Worm (Caenorhabditis elegans): ENCODE measurements around the gene F35F10.5.

Gene F35F10.5

DNA sequence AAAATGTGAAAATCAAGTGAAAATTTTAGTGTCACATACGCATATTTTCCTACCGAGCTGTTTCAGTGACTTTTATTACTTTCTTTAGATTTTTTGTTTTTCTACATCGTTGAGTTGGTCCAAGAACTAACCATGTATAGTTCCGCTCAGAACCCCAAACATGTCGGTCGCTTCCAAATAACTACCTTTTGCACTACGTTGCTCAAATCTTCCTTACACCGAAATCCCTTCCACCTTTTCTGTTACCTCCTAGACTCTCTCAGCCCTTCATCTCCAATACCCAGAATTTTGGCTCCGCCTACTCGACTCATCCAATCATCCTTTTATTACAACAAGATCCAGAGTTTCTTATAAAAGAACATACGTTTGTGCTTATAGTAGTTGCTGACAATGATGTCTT lies at the start of gene F35F10.5:
F35F10.5 (plus strand) TSS at position 301 of the 400 bp plus-strand sequence.
- 0 out of 2 replicates have a peak, but pooled peaks have one; percentile 25 for TF ChIP-seq ztf-23 (GFP tag; IDR thresholded peaks at IDR 0.05)
- TF ChIP-seq cog-1 (tag; optimal IDR thresholded peaks at IDR 0.05): no peak
- TF ChIP-seq tab-1 (GFP tag; IDR thresholded peaks at IDR 0.05): no peak
- no peak for TF ChIP-seq med-1 (GFP tag; optimal IDR thresholded peaks at IDR 0.05; ENCODE audit: insufficient read depth)

DNA sequence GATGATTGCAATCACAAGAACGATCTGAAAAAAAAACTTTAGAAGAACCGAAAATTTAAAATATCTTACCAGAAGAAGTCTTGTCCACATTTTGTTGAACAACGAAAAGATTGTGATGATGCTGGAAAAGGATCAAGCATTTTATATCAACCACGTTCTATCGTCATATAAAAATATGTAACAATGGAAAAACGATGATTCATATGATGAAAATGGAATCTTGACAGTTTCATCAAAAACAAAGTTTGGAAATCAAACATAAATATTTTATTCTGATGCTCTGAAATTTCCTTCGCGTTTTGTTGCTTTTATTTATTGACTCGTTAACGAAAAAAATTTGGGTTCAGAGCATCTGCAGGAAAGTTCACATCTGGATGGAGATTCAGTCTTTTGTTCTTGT lies 48.1 kb upstream of the F35F10.5 start, which contains the start of the genes K08D9.9 and str-16:
K08D9.9 (minus strand) TSS at position 101 of the 400 bp plus-strand sequence.
str-16 (plus strand) TSS at position 266 of the 400 bp plus-strand sequence.
- TF ChIP-seq T22C8.4 (GFP tag; IDR thresholded peaks at IDR 0.05): no peak
- TF ChIP-seq med-1 (GFP tag; optimal IDR thresholded peaks at IDR 0.05; ENCODE audit: insufficient read depth): no peak

DNA sequence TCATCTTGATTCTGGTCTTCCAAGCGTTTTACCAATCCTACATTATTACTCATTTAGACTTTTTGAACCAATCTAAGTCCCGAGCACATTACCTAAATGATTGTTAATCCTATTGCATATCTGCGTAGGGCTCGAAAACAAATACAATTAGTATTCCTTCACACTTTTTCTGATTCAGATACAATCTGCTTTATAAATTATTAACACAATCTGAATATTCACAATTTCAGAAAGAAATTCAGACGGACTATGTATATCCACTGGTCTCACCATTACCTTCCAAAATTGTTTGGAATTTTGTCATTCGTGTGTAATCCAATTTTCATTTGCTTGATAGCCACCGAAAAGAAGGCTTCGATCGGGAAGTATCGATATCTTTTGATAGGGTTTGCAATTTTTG lies 43.6 kb upstream of the F35F10.5 start, which contains the start of gene srj-11:
srj-11 (plus strand) TSS at position 250 of the 400 bp plus-strand sequence.
- TF ChIP-seq ztf-23 (GFP tag; IDR thresholded peaks at IDR 0.05) (no peak), med-1 (GFP tag; optimal IDR thresholded peaks at IDR 0.05; ENCODE audit: insufficient read depth) (no peak), tab-1 (GFP tag; IDR thresholded peaks at IDR 0.05) (no peak), klf-2 (GFP tag; conservative IDR thresholded peaks at IDR 0.05) (no peak), ref-1 (GFP tag; conservative IDR thresholded peaks at IDR 0.05) (no peak), ztf-29 (GFP tag; IDR thresholded peaks at IDR 0.05) (no peak), flt-1 (GFP tag; IDR thresholded peaks at IDR 0.05) (no peak), cog-1 (tag; optimal IDR thresholded peaks at IDR 0.05) (no peak), T22C8.4 (GFP tag; IDR thresholded peaks at IDR 0.05) (no peak)

DNA sequence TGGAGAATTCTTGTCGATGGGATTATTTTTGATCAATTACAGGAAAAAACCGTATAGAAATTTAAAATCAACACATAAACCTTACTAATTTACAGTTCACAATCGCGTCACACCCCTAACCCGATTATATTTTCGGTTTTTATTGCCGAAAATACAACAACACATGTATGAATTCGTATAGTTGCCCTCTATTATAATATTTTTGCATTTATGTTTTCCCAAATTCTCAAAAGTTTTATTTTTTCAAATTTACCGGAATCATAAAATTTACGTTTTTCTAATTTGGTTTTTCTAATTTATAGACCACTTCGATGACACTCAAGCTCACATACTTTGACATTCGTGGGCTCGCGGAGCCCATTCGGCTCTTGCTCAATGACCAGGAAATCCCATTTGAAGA lies 41.7 kb upstream of the F35F10.5 start, which contains the start of gene gst-23:
gst-23 (plus strand) TSS at position 301 of the 400 bp plus-strand sequence.
- TF ChIP-seq flt-1 (GFP tag; IDR thresholded peaks at IDR 0.05) (no peak), tab-1 (GFP tag; IDR thresholded peaks at IDR 0.05) (no peak), ztf-29 (GFP tag; IDR thresholded peaks at IDR 0.05) (no peak), T22C8.4 (GFP tag; IDR thresholded peaks at IDR 0.05) (no peak), med-1 (GFP tag; optimal IDR thresholded peaks at IDR 0.05; ENCODE audit: insufficient read depth) (no peak), ref-1 (GFP tag; conservative IDR thresholded peaks at IDR 0.05) (no peak), klf-2 (GFP tag; conservative IDR thresholded peaks at IDR 0.05) (no peak), ztf-23 (GFP tag; IDR thresholded peaks at IDR 0.05) (no peak), cog-1 (tag; optimal IDR thresholded peaks at IDR 0.05) (no peak)

- TF ChIP-seq med-1 (GFP tag; optimal IDR thresholded peaks at IDR 0.05; ENCODE audit: insufficient read depth) (no peak), tab-1 (GFP tag; IDR thresholded peaks at IDR 0.05) (no peak), ztf-23 (GFP tag; IDR thresholded peaks at IDR 0.05) (no peak), klf-2 (GFP tag; conservative IDR thresholded peaks at IDR 0.05) (no peak), ref-1 (GFP tag; conservative IDR thresholded peaks at IDR 0.05) (no peak)
Observed at ce11 chrV:3244703-3245102, 40.0 kb upstream of the F35F10.5 start, which contains the start of gene srj-7. TSS of gene srj-7 (plus strand) at chrV:3245003.

- TF ChIP-seq klf-2 (GFP tag; conservative IDR thresholded peaks at IDR 0.05) (no peak), ref-1 (GFP tag; conservative IDR thresholded peaks at IDR 0.05) (no peak), cog-1 (tag; optimal IDR thresholded peaks at IDR 0.05) (no peak), tab-1 (GFP tag; IDR thresholded peaks at IDR 0.05) (no peak), ztf-23 (GFP tag; IDR thresholded peaks at IDR 0.05) (no peak), med-1 (GFP tag; optimal IDR thresholded peaks at IDR 0.05; ENCODE audit: insufficient read depth) (no peak), T22C8.4 (GFP tag; IDR thresholded peaks at IDR 0.05) (no peak), flt-1 (GFP tag; IDR thresholded peaks at IDR 0.05) (no peak), ztf-29 (GFP tag; IDR thresholded peaks at IDR 0.05) (no peak)
Observed at ce11 chrV:3247515-3247914, 37.2 kb upstream of the F35F10.5 start, which contains the start of gene srj-8. TSS of gene srj-8 (plus strand) at chrV:3247815.

DNA sequence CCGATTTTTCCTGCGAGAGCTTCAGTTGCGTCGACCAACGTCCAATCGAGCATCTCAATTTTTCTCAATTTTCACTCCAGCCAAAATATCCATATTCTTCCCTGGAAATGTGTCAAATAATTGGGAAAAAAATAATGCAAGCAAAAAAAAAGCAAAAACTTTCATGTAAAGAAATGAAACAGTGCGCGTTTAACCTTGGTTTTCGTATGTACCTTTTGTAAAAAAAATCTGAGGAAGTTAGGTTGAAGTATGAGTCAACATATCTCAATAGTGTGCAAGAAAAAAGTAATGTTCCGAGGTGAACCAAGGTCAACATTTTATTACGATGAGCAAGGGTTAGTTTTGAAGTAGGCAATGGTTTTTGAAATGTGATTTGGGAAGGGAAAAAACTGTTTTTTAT lies 34.6 kb upstream of the F35F10.5 start, which contains the start of gene T28A11.13:
T28A11.13 (minus strand) TSS at position 101 of the 400 bp plus-strand sequence.
- TF ChIP-seq ztf-29 (GFP tag; IDR thresholded peaks at IDR 0.05) (no peak), tab-1 (GFP tag; IDR thresholded peaks at IDR 0.05) (no peak), cog-1 (tag; optimal IDR thresholded peaks at IDR 0.05) (no peak), klf-2 (GFP tag; conservative IDR thresholded peaks at IDR 0.05) (no peak), T22C8.4 (GFP tag; IDR thresholded peaks at IDR 0.05) (no peak), ztf-23 (GFP tag; IDR thresholded peaks at IDR 0.05) (no peak), flt-1 (GFP tag; IDR thresholded peaks at IDR 0.05) (no peak), ref-1 (GFP tag; conservative IDR thresholded peaks at IDR 0.05) (no peak)

DNA sequence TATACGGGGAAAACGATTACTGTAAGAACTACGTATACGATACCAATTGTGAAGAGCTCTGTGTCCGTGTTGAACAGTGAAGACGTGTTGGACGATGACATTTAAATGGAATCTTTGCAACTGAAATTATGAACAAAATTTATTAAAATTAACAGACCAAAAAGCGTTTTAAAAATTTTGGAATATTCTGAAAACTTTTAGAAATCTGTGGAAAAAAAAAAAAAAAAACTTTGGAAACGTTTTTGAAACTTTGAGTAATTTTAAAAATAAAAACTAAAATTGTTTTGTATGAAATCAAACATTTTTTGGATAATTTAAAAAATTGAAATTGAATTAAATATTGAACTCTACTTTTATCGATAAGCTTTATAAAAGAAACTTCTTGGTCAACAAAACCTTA lies 28.7 kb upstream of the F35F10.5 start, which contains the start of gene srt-63:
srt-63 (minus strand) TSS at position 101 of the 400 bp plus-strand sequence.
- TF ChIP-seq ztf-23 (GFP tag; IDR thresholded peaks at IDR 0.05) (no peak), ref-1 (GFP tag; conservative IDR thresholded peaks at IDR 0.05) (no peak), med-1 (GFP tag; optimal IDR thresholded peaks at IDR 0.05; ENCODE audit: insufficient read depth) (no peak), cog-1 (tag; optimal IDR thresholded peaks at IDR 0.05) (no peak), ztf-29 (GFP tag; IDR thresholded peaks at IDR 0.05) (no peak), T22C8.4 (GFP tag; IDR thresholded peaks at IDR 0.05) (no peak), tab-1 (GFP tag; IDR thresholded peaks at IDR 0.05) (no peak), flt-1 (GFP tag; IDR thresholded peaks at IDR 0.05) (no peak), klf-2 (GFP tag; conservative IDR thresholded peaks at IDR 0.05) (no peak)

DNA sequence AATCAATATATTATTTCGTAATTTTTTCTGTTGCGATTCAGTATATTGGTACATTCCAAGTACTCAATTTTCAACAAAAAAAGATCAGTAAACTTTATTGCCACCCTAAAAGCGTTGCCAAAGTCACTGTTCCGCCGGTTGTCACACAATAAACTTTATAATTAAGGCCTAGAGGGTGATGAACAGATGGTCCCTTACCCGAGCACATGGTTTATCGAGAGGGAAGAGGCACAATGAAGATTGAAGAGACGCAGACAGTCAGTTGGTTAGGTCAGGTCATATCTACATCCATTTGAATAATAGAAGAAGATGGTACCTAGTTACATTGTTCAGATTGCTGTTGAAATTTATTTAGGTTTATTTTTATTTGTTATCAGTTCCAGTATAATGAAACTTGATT lies 27.9 kb upstream of the F35F10.5 start:
- TF ChIP-seq ztf-29 (GFP tag; IDR thresholded peaks at IDR 0.05) (no peak), T22C8.4 (GFP tag; IDR thresholded peaks at IDR 0.05) (no peak), cog-1 (tag; optimal IDR thresholded peaks at IDR 0.05) (no peak), flt-1 (GFP tag; IDR thresholded peaks at IDR 0.05) (no peak), klf-2 (GFP tag; conservative IDR thresholded peaks at IDR 0.05) (no peak), tab-1 (GFP tag; IDR thresholded peaks at IDR 0.05) (no peak), ztf-23 (GFP tag; IDR thresholded peaks at IDR 0.05) (no peak), med-1 (GFP tag; optimal IDR thresholded peaks at IDR 0.05; ENCODE audit: insufficient read depth) (no peak), ref-1 (GFP tag; conservative IDR thresholded peaks at IDR 0.05) (no peak)

ce11 chrV:3257277-3257676 lies 27.5 kb upstream of the F35F10.5 start, which contains the start of gene T28A11.22:
TSS of gene T28A11.22 (plus strand) at chrV:3257577.
- TF ChIP-seq ztf-23 (GFP tag; IDR thresholded peaks at IDR 0.05): no peak
- TF ChIP-seq flt-1 (GFP tag; IDR thresholded peaks at IDR 0.05): no peak

Data from whole organism, midembryonic.